Worm (Caenorhabditis elegans) whole organism, L2 larva: Measurements from ENCODE around the gene sri-10.

Source experiments
- lin-39 ChIP-seq: fragments of 150-350 bp; optimal IDR thresholded peaks from 2 replicates; lab custom pipeline; 2014; ENCODE audit warnings: missing biosample characterization, missing genetic modification reagents, missing genetic modification characterization
- lsy-2 ChIP-seq, 2 experiments: fragments of 150-350 bp in 1 of 2; sonication (generic microtip) in 1 of 2; optimal IDR thresholded peaks; 2 replicates each; lab custom pipeline; 2014 to 2017; ENCODE audit warnings: missing biosample characterization in 2 of 2, missing genetic modification characterization in 2 of 2
- mbf-1 ChIP-seq: sonication (generic microtip); optimal IDR thresholded peaks from 2 replicates; lab custom pipeline; 2017; ENCODE audit warnings: missing biosample characterization, missing genetic modification characterization
- unc-39 ChIP-seq: fragments of 150-350 bp; optimal IDR thresholded peaks from 2 replicates; lab custom pipeline; 2014; ENCODE audit warnings: missing biosample characterization, missing genetic modification characterization

DNA sequence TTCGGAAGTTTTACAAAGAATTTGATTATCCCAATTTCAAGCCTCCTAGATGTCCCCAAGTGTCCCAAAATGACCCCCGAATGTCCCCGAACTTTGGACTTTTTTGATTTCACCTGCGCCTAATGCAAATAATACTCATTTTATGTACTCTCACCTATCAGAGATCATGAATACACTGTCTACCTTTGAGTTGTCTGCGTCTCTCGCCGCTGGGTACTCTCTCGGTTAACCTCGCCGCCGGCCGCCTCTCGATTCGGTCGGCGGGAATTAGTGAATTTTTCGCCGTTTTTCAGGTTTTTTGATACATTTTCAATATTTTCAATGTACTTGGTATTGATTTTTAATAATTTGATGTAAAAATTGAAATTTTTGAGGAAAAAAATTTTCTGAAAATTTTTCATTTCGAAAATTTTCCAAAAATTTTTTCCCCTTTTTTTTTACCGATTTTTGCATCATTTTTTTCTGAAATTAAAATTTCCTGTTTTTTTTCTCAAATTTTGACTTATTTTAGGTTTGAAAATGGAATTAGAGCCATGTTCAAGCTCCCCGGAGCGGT lies 32.6 kb upstream of the sri-10 start, which contains the start of gene nhr-65:
- TF ChIP-seq lsy-2 (tag; optimal IDR thresholded peaks at IDR 0.05; lab: Kevin White, UChicago) (no peak), unc-39 (tag; lab: Kevin White, UChicago) (no peak), mbf-1 (tag; lab: Kevin White, UChicago) (no peak), lin-39 (no peak)
